Fruit fly (Drosophila melanogaster): ENCODE results near the gene CG33500.

Gene CG33500

DNA sequence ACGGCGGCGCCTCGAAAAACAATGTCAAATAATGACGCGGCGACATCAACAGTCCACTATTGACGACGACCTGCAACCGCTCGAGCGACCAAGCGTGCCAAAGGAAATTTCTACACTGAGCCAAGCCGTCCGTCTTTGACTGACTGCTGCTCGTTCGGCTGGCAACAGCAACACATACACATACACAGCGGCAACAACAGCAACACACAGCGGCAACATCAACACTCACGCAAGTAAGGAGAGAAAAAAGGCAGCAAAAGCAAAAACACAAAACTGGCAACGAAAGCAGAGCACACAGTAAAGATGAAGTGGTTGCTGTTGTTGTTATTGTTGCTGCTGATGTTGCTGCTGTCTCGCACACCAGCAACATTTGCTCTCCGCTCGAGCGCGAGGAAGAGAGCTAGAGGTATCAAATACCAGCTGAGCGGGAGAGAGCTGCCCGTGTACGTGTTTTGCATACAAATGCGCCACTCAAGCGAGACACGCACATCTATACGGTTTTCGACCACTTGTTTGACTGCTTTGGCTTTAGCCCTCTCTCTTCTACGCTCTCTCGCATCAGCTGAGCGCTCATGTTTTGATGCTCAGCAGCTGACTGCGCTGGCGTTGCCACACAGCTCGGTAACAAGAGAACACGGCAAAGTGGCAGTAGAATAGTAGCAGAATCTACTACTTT is 44.7 kb downstream of the CG33500 start:
- TF ChIP-seq Myc (optimal IDR thresholded peaks at IDR 0.05) (no peak), ttk (optimal IDR thresholded peaks at IDR 0.05) (no peak), insv (optimal IDR thresholded peaks at IDR 0.05) (no peak), h (optimal IDR thresholded peaks at IDR 0.05) (no peak), Sin3A (optimal IDR thresholded peaks at IDR 0.05) (no peak)

DNA sequence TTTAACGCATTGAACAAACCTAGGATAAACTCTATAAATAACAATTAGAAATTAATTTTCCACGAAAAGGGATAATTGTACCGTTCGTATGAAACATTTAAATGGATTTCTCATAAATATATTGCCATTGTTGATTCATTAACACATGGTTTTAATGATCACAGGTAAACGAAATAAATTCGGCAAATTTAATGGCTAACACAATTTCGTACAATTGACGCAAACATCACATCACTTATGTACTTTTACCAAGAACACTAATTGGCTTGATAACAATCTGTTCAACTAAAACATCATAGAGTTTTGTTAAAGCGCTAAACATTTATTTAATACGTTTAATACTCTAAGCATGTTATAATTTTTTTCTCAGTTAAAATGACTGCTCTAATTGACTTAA is 45.2 kb downstream of the CG33500 start:
- TF ChIP-seq Sin3A (optimal IDR thresholded peaks at IDR 0.05) (no peak), insv (optimal IDR thresholded peaks at IDR 0.05) (no peak), psq (optimal IDR thresholded peaks at IDR 0.05) (no peak), ttk (optimal IDR thresholded peaks at IDR 0.05) (no peak), h (optimal IDR thresholded peaks at IDR 0.05) (no peak)

DNA sequence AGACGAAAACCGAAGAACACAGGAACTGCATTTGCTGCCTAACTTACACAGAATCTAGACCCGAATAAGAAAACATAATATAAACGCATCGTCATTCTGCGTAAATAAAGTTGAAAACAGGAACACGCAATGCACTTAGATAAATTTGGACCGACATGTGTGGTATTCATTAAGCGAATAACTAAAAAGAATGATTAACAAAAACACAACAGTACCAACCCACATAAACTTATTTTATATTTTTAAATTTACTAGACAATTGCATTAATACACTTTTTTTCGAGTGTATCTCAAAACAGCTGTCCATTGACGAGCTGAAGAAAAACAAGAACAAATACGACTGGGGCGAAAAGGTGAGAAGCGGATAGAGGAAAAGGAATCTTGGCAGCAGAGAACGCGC is 45.9 kb downstream of the CG33500 start:
- TF ChIP-seq h (optimal IDR thresholded peaks at IDR 0.05), result no peak
- no peak for TF ChIP-seq Sin3A (optimal IDR thresholded peaks at IDR 0.05)
- no peak for TF ChIP-seq ttk (optimal IDR thresholded peaks at IDR 0.05)
- no peak for TF ChIP-seq insv (optimal IDR thresholded peaks at IDR 0.05)
- no peak for TF ChIP-seq psq (optimal IDR thresholded peaks at IDR 0.05)
- no peak for TF ChIP-seq Myc (optimal IDR thresholded peaks at IDR 0.05)

DNA sequence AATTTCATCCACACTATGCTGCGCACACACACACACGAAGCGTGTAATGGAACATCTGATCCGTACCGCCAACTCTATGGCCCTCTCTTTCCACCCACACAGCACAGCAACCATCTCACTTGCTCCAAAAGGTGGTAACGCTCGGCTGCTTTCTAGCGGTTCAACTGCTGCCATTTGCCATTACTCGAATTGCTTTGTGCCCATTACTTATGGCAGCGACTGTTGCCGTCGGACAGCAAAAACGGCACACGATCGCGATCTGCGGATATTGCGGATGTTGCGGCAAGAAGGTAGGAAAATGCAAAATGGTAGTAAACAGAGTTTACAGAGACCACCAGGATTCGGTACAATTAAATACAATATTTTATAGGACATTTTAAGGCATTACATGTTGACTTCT is 46.4 kb downstream of the CG33500 start:
- TF ChIP-seq Myc (optimal IDR thresholded peaks at IDR 0.05), result no peak
- TF ChIP-seq psq (optimal IDR thresholded peaks at IDR 0.05), result no peak
- no peak for TF ChIP-seq Sin3A (optimal IDR thresholded peaks at IDR 0.05)
- TF ChIP-seq h (optimal IDR thresholded peaks at IDR 0.05), result no peak
- no peak for TF ChIP-seq ttk (optimal IDR thresholded peaks at IDR 0.05)
- no peak for TF ChIP-seq insv (optimal IDR thresholded peaks at IDR 0.05)

DNA sequence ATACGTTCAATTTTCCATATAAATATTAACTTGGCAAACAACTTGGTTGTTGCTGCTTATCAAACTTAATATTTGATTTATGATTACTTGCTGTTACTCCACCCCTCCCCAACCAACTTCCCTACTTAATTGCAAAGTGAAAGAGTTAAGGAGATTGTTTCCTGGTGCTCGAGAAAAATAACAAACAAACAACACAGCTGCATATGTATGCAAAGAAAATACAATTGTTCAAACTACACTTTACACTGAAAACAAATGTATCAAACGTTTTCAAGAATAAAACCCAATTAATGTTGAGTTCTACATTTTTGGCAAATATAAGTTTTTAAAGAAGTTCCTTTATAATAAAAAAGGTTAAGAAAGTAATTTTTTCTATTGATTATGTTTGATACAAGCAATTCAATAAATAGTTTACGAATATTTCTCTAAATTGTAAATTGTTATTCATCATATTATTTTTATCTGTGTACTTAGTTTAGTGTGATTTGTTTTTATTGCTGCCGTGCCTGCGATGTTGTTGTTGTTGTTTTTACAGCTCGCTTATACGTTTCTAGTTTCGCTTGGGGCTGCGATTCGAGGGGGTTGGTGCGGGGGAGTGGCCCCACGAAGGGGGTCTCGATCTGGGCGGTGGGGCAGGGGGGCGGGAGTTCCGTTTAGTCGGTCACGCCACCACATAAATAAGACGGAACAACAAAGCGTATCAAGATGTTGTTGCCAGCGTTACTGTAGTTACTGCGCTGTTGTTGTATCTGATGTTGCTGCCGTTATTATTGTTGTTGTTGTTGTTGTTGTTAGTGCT is 47.4 kb downstream of the CG33500 start:
- TF ChIP-seq Myc (optimal IDR thresholded peaks at IDR 0.05), result no peak
- TF ChIP-seq ttk (optimal IDR thresholded peaks at IDR 0.05), result no peak
- TF ChIP-seq h (optimal IDR thresholded peaks at IDR 0.05), result no peak
- no peak for TF ChIP-seq psq (optimal IDR thresholded peaks at IDR 0.05)
- no peak for TF ChIP-seq insv (optimal IDR thresholded peaks at IDR 0.05)
- TF ChIP-seq Sin3A (optimal IDR thresholded peaks at IDR 0.05), result no peak

DNA sequence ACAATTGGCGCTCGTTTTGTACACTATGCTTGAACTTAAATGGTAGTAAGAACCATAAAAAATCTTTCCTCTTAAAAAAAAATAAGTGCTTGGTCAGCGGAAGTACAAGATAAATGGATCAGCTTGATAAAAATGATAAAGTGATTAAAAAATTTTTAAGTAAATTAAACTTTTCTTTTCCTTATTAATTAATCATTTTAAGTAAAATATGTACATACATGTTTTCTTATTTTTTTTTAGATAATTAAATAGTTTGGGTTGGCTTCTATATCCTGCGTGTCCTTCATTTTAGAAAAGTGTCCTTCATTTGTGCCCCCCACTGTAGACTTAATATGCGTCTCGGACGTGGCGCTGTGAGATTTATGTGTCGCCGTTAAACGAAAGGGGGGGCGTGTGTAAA is 48.2 kb downstream of the CG33500 start:
- TF ChIP-seq Sin3A (optimal IDR thresholded peaks at IDR 0.05) (no peak), insv (optimal IDR thresholded peaks at IDR 0.05) (no peak), ttk (optimal IDR thresholded peaks at IDR 0.05) (no peak), h (optimal IDR thresholded peaks at IDR 0.05) (no peak), psq (optimal IDR thresholded peaks at IDR 0.05) (no peak), Myc (optimal IDR thresholded peaks at IDR 0.05) (no peak)

DNA sequence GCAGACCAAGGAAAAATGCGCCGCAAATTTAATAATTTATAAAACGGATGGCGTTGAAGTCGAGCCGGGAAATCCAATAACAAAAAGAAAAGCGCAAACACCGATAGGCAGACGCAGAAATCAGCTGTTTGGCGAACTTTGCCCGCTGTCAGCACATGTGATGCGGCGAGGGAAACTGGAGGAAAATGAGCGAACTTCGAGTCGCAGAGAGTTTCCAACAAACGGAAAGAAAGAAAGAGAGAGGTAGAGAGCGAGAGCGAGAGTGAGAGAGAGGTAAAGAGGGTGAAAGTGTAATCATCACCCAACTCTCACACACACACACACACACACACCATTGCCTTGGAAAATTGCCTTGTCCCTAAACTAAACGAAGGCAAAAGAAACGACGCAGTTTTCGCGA is 48.8 kb downstream of the CG33500 start:
- no peak for TF ChIP-seq ttk (optimal IDR thresholded peaks at IDR 0.05)
- TF ChIP-seq Myc (optimal IDR thresholded peaks at IDR 0.05), result no peak
- no peak for TF ChIP-seq insv (optimal IDR thresholded peaks at IDR 0.05)
